Fruit fly (Drosophila melanogaster) whole organism, wandering third instar larva: ENCODE data around the gene rumi.

ENCODE experiments used
- Dfd ChIP-seq: fragments of >200 bp; optimal IDR thresholded peaks from 2 replicates; lab custom pipeline; 2017; ENCODE audit warnings: missing biosample characterization, missing genetic modification characterization
- Dif ChIP-seq: fragments of 200-275, 200-300 bp; sonication (Bioruptor generic); optimal IDR thresholded peaks from 2 replicates; lab custom pipeline; 2018; ENCODE audit warnings: missing biosample characterization, missing genetic modification characterization; ENCODE audit not compliant: partially characterized antibody
- Sp1 ChIP-seq: fragments of 200-800 bp; sonication (Bioruptor generic); optimal IDR thresholded peaks from 3 replicates; lab custom pipeline; 2019; ENCODE audit warnings: missing biosample characterization, mild to moderate bottlenecking, missing genetic modification characterization, moderate library complexity
- br ChIP-seq: fragments of 200-800 bp; sonication (Bioruptor generic); optimal IDR thresholded peaks from 2 replicates; lab custom pipeline; 2016; ENCODE audit warnings: missing biosample characterization, missing genetic modification characterization
- tai ChIP-seq: sonication (Bioruptor generic); optimal IDR thresholded peaks from 2 replicates; lab custom pipeline; 2016; ENCODE audit warnings: missing biosample characterization, missing genetic modification characterization
- usp ChIP-seq: fragments of >200 bp; optimal IDR thresholded peaks from 2 replicates; lab custom pipeline; 2017; ENCODE audit warnings: missing biosample characterization, missing genetic modification characterization

- no peak for TF ChIP-seq Sp1 (GFP tag; lab: Kevin White, UChicago)
- TF ChIP-seq br (GFP tag; lab: Kevin White, UChicago): no peak
- no peak for TF ChIP-seq usp (GFP tag; lab: Kevin White, UChicago)
- no peak for TF ChIP-seq Dfd
- TF ChIP-seq Dif (GFP tag; lab: Kevin White, UChicago): no peak
- TF ChIP-seq tai: no peak
Observed at dm6 chr3R:22727456-22727833, 23.0 kb downstream of the rumi start.
